Worm (Caenorhabditis elegans) whole organism, L2 larva: ENCODE results near the gene twk-2.

ENCODE experiments used
- R02D3.7 ChIP-seq: fragments of 150-350 bp; optimal IDR thresholded peaks from 2 replicates; lab custom pipeline; 2014; ENCODE audit warnings: missing biosample characterization, missing genetic modification characterization
- ZK546.5 ChIP-seq: sonication (generic microtip); optimal IDR thresholded peaks from 2 replicates; lab custom pipeline; 2017; ENCODE audit warnings: missing biosample characterization, missing genetic modification characterization
- alr-1 ChIP-seq: fragments of 150-350 bp; optimal IDR thresholded peaks from 2 replicates; lab custom pipeline; 2014; ENCODE audit warnings: missing biosample characterization, missing genetic modification characterization
- egl-27 ChIP-seq: sonication (generic microtip); optimal IDR thresholded peaks from 3 replicates; lab custom pipeline; 2017; ENCODE audit warnings: missing biosample characterization, missing genetic modification reagents, missing genetic modification characterization
- elt-1 ChIP-seq: fragments of 150-350 bp; optimal IDR thresholded peaks from 2 replicates; lab custom pipeline; 2014; ENCODE audit warnings: missing biosample characterization, missing genetic modification characterization
- lin-39 ChIP-seq: fragments of 150-350 bp; optimal IDR thresholded peaks from 2 replicates; lab custom pipeline; 2014; ENCODE audit warnings: missing biosample characterization, missing genetic modification reagents, missing genetic modification characterization
- nhr-11 ChIP-seq: fragments of 150-350 bp; optimal IDR thresholded peaks from 2 replicates; lab custom pipeline; 2014; ENCODE audit warnings: missing biosample characterization, missing genetic modification characterization
- nhr-21 ChIP-seq: fragments of 150-350 bp; optimal IDR thresholded peaks from 2 replicates; lab custom pipeline; 2014; ENCODE audit warnings: missing biosample characterization, missing genetic modification characterization
- nhr-237 ChIP-seq: fragments of 150-350 bp; optimal IDR thresholded peaks from 2 replicates; lab custom pipeline; 2014; ENCODE audit warnings: missing biosample characterization, missing genetic modification characterization
- nhr-77 ChIP-seq: fragments of 150-350 bp; optimal IDR thresholded peaks from 2 replicates; lab custom pipeline; 2014; ENCODE audit warnings: missing biosample characterization, missing genetic modification characterization
- peb-1 ChIP-seq: fragments of 150-350 bp; optimal IDR thresholded peaks from 2 replicates; lab custom pipeline; 2014; ENCODE audit warnings: missing biosample characterization, missing genetic modification characterization
- skn-1 ChIP-seq: sonication (generic microtip); optimal IDR thresholded peaks from 2 replicates; lab custom pipeline; 2017; ENCODE audit warnings: missing biosample characterization, missing genetic modification characterization
- snpc-4 ChIP-seq: fragments of 150-350 bp; optimal IDR thresholded peaks from 2 replicates; lab custom pipeline; 2014; ENCODE audit warnings: missing biosample characterization, missing genetic modification characterization
- ztf-4 ChIP-seq: fragments of 150-350 bp; optimal IDR thresholded peaks from 2 replicates; lab custom pipeline; 2014; ENCODE audit warnings: missing biosample characterization, missing genetic modification characterization

DNA sequence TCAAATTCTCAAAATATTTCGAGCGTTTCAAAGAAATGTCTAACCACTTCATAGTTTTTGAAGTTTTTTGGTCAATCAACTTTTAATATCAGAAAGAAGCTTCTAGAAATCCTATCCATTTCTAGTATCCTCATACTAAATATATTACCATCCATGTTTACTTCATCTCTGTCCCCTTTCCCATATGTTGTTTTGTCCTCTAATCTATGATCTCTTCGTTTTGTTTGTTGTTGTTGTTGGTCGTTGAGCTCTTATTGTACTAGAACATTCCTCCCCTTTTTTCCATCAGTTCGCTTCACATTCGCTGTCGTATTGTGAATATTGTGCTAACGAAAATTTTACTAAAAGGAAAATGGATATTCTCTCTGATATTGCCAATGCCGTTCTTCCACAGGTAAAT, 35.6 kb downstream of the twk-2 start, which contains the start of gene sod-5:
- no peak for TF ChIP-seq snpc-4 (tag; lab: Kevin White, UChicago)
- no peak for TF ChIP-seq nhr-11
- TF ChIP-seq nhr-237 (tag; lab: Kevin White, UChicago), result no peak
- TF ChIP-seq nhr-21 (tag; lab: Kevin White, UChicago), result no peak
- TF ChIP-seq alr-1 (tag; lab: Kevin White, UChicago), result no peak
- TF ChIP-seq nhr-77 (tag; lab: Kevin White, UChicago), result no peak
- no peak for TF ChIP-seq egl-27 (tag; lab: Kevin White, UChicago)
- no peak for TF ChIP-seq lin-39 (tag; lab: Kevin White, UChicago)
- TF ChIP-seq ztf-4 (tag; lab: Kevin White, UChicago), result no peak
- no peak for TF ChIP-seq elt-1 (tag; lab: Kevin White, UChicago)
- no peak for TF ChIP-seq ZK546.5 (tag; lab: Kevin White, UChicago)
- TF ChIP-seq peb-1 (tag; lab: Kevin White, UChicago), result no peak
- TF ChIP-seq skn-1 (tag; lab: Kevin White, UChicago), result no peak
- TF ChIP-seq R02D3.7 (tag; lab: Kevin White, UChicago), result no peak
